Worm (Caenorhabditis elegans) whole organism, late embryonic: Measurements from ENCODE around the gene srw-119.

Experiments
- C38D4.7 ChIP-seq: fragments of 200-800 bp; sonication (Bioruptor generic); optimal IDR thresholded peaks from 2 replicates; lab custom pipeline; 2018; ENCODE audit warnings: mild to moderate bottlenecking, missing genetic modification characterization, moderate library complexity, missing compliant biosample characterization
- F13H6.1 ChIP-seq: sonication (generic microtip); optimal IDR thresholded peaks from 2 replicates; lab custom pipeline; 2016; ENCODE audit warnings: missing genetic modification characterization, missing compliant biosample characterization
- T23F11.4 ChIP-seq: fragments of 200-800 bp; sonication (Bioruptor generic); optimal IDR thresholded peaks from 2 replicates; lab custom pipeline; 2018; ENCODE audit warnings: mild to moderate bottlenecking, missing genetic modification characterization, missing compliant biosample characterization
- Y22D7AL.16 ChIP-seq: sonication (generic microtip); optimal IDR thresholded peaks from 2 replicates; lab custom pipeline; 2016; ENCODE audit warnings: missing genetic modification characterization, missing compliant biosample characterization
- ahr-1 ChIP-seq: sonication (generic microtip); optimal IDR thresholded peaks from 2 replicates; lab custom pipeline; 2016; ENCODE audit warnings: missing genetic modification characterization, missing compliant biosample characterization
- ama-1 ChIP-seq: fragments of 150-350 bp; optimal IDR thresholded peaks from 2 replicates; lab custom pipeline; 2014
- ceh-14 ChIP-seq: sonication (generic microtip); optimal IDR thresholded peaks from 2 replicates; lab custom pipeline; 2016; ENCODE audit warnings: missing genotype, missing genetic modification characterization, missing compliant biosample characterization
- ceh-19 ChIP-seq: fragments of 200-800 bp; sonication (Bioruptor generic); optimal IDR thresholded peaks from 2 replicates; lab custom pipeline; 2018; ENCODE audit warnings: mild to moderate bottlenecking, missing genetic modification characterization, missing compliant biosample characterization
- ceh-24 ChIP-seq: sonication (generic microtip); optimal IDR thresholded peaks from 2 replicates; lab custom pipeline; 2016; ENCODE audit warnings: mild to moderate bottlenecking, missing genetic modification characterization, missing compliant biosample characterization
- ceh-31 ChIP-seq: sonication (generic microtip); optimal IDR thresholded peaks from 2 replicates; lab custom pipeline; 2016; ENCODE audit warnings: missing genetic modification characterization, missing compliant biosample characterization
- ceh-34 ChIP-seq: sonication (generic microtip); optimal IDR thresholded peaks from 2 replicates; lab custom pipeline; 2016; ENCODE audit warnings: mild to moderate bottlenecking, missing genetic modification characterization, missing compliant biosample characterization
- ceh-45 ChIP-seq: fragments of 200-800 bp; sonication (Bioruptor generic); IDR thresholded peaks from 2 replicates; pipeline ENCODE4 v1.3.6; 2022; ENCODE audit warnings: missing genetic modification reagents, missing genetic modification characterization, missing compliant biosample characterization
- ceh-48 ChIP-seq: sonication (generic microtip); optimal IDR thresholded peaks from 2 replicates; lab custom pipeline; 2016; ENCODE audit warnings: missing genetic modification characterization, inconsistent platforms, missing compliant biosample characterization
- ceh-6 ChIP-seq: fragments of 200-800 bp; sonication (Bioruptor generic); optimal IDR thresholded peaks from 2 replicates; lab custom pipeline; 2018; ENCODE audit warnings: mild to moderate bottlenecking, missing genetic modification characterization, missing compliant biosample characterization
- ceh-9 ChIP-seq: sonication (generic microtip); optimal IDR thresholded peaks from 2 replicates; lab custom pipeline; 2016; ENCODE audit warnings: mild to moderate bottlenecking, missing genetic modification characterization, inconsistent platforms, missing compliant biosample characterization
- dmd-4 ChIP-seq: sonication (generic microtip); optimal IDR thresholded peaks from 2 replicates; lab custom pipeline; 2016; ENCODE audit warnings: borderline replicate concordance, missing genetic modification characterization, missing compliant biosample characterization
- dve-1 ChIP-seq: sonication (generic microtip); optimal IDR thresholded peaks from 2 replicates; lab custom pipeline; 2017; ENCODE audit warnings: antibody characterized with exemption, mild to moderate bottlenecking, missing genetic modification characterization, missing compliant biosample characterization
- eyg-1 ChIP-seq: sonication (generic microtip); optimal IDR thresholded peaks from 2 replicates; lab custom pipeline; 2016; ENCODE audit warnings: missing genotype, missing genetic modification characterization, missing compliant biosample characterization
- fkh-6 ChIP-seq: sonication (generic microtip); optimal IDR thresholded peaks from 2 replicates; lab custom pipeline; 2016; ENCODE audit warnings: missing genetic modification characterization, missing compliant biosample characterization
- gmeb-2 ChIP-seq: sonication (generic microtip); optimal IDR thresholded peaks from 2 replicates; lab custom pipeline; 2016; ENCODE audit warnings: missing genetic modification characterization, inconsistent platforms, missing compliant biosample characterization
- hlh-30 ChIP-seq: sonication (generic microtip); optimal IDR thresholded peaks from 2 replicates; lab custom pipeline; 2017; ENCODE audit warnings: antibody characterized with exemption, missing genetic modification characterization, missing compliant biosample characterization; ENCODE audit not compliant: insufficient read depth
- hlh-8 ChIP-seq: sonication (generic microtip); optimal IDR thresholded peaks from 2 replicates; lab custom pipeline; 2016; ENCODE audit warnings: missing genotype, missing genetic modification characterization, missing compliant biosample characterization
- lim-6 ChIP-seq: sonication (generic microtip); optimal IDR thresholded peaks from 2 replicates; lab custom pipeline; 2016; ENCODE audit warnings: missing genetic modification characterization, missing compliant biosample characterization
- npax-4 ChIP-seq: sonication (generic microtip); optimal IDR thresholded peaks from 2 replicates; lab custom pipeline; 2016; ENCODE audit warnings: missing genetic modification characterization, missing compliant biosample characterization
- pag-3 ChIP-seq: sonication (generic microtip); optimal IDR thresholded peaks from 2 replicates; lab custom pipeline; 2016; ENCODE audit warnings: missing compliant biosample characterization, missing genetic modification characterization, borderline replicate concordance
- pat-9 ChIP-seq: fragments of 200-800 bp; sonication (Bioruptor generic); optimal IDR thresholded peaks from 2 replicates; lab custom pipeline; 2018; ENCODE audit warnings: mild to moderate bottlenecking, missing genetic modification characterization, moderate library complexity, missing compliant biosample characterization
- pax-1 ChIP-seq: fragments of 150-350 bp; optimal IDR thresholded peaks from 2 replicates; lab custom pipeline; 2014; ENCODE audit warnings: missing biosample characterization, missing genetic modification characterization
- pha-2 ChIP-seq: sonication (generic microtip); optimal IDR thresholded peaks from 2 replicates; lab custom pipeline; 2017; ENCODE audit warnings: mild to moderate bottlenecking, missing genetic modification characterization, missing compliant biosample characterization
- pqm-1 ChIP-seq: sonication (generic microtip); optimal IDR thresholded peaks from 2 replicates; lab custom pipeline; 2016; ENCODE audit warnings: missing genetic modification characterization, missing compliant biosample characterization
- pros-1 ChIP-seq: fragments of 150-350 bp; optimal IDR thresholded peaks from 2 replicates; lab custom pipeline; 2014; ENCODE audit warnings: missing biosample characterization, missing genetic modification reagents, missing genetic modification characterization
- ref-2 ChIP-seq: sonication (generic microtip); optimal IDR thresholded peaks from 2 replicates; lab custom pipeline; 2016; ENCODE audit warnings: missing genetic modification characterization, missing compliant biosample characterization
- sdc-2 ChIP-seq: sonication (generic microtip); optimal IDR thresholded peaks from 2 replicates; lab custom pipeline; 2016; ENCODE audit warnings: missing genotype, missing genetic modification characterization, missing compliant biosample characterization
- sox-2 ChIP-seq: fragments of 200-800 bp; sonication (Bioruptor generic); IDR thresholded peaks from 2 replicates; pipeline ENCODE4 v1.3.6; 2022; ENCODE audit warnings: missing genetic modification reagents, missing genetic modification characterization, missing compliant biosample characterization
- syd-9 ChIP-seq: sonication (generic microtip); optimal IDR thresholded peaks from 2 replicates; lab custom pipeline; 2016; ENCODE audit warnings: mild to moderate bottlenecking, missing genetic modification characterization, moderate library complexity, missing compliant biosample characterization
- tbx-2 ChIP-seq: sonication (generic microtip); optimal IDR thresholded peaks from 2 replicates; lab custom pipeline; 2016; ENCODE audit warnings: missing genetic modification characterization, missing compliant biosample characterization
- unc-3 ChIP-seq, 2 experiments: fragments of 200-800 bp in 1 of 2; sonication (Bioruptor generic) in 1 of 2; sonication (generic microtip) in 1 of 2; conservative IDR thresholded peaks in 1 of 2; optimal IDR thresholded peaks in 1 of 2; 2 replicates each; pipeline versions ENCODE4 v1.3.6 to Lab custom; 2016 to 2022; ENCODE audit warnings: missing compliant biosample characterization in 2 of 2, missing genetic modification characterization in 2 of 2, missing genetic modification reagents in 1 of 2
- unc-42 ChIP-seq: sonication (generic microtip); optimal IDR thresholded peaks from 2 replicates; lab custom pipeline; 2016; ENCODE audit warnings: missing genotype, missing genetic modification characterization, missing compliant biosample characterization
- zip-5 ChIP-seq: sonication (generic microtip); optimal IDR thresholded peaks from 2 replicates; lab custom pipeline; 2016; ENCODE audit warnings: missing genetic modification characterization, missing compliant biosample characterization
- ztf-16 ChIP-seq: sonication (generic microtip); optimal IDR thresholded peaks from 2 replicates; lab custom pipeline; 2017; ENCODE audit warnings: missing genetic modification characterization, missing compliant biosample characterization

Gene srw-119

DNA sequence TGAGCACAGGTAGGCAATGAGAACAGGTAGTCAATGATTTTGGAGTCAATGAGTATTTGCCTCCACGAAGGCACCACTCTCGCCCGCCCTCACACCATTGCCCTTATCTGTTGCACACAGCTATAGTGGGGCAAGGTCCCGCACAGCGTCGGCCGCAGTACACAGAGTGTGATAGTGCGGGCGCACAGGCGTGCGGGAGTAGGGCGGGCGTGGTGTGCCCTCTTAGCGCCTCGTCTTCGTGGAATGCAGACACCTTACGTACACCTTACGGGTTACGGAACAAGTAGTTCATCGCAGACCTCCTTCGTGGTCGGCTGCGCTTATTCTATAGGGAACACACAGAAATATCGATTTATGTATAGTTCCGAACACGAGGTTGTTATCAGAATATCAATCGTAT is 18.3 kb upstream of the srw-119 start:
- TF ChIP-seq T23F11.4 (GFP tag; lab: Kevin White, UChicago) (no peak), ceh-34 (tag; lab: Kevin White, UChicago) (no peak), ceh-19 (no peak), sox-2 (GFP tag; lab: Robert Waterston, UW) (no peak), ceh-9 (tag; lab: Kevin White, UChicago) (no peak), pag-3 (tag; lab: Kevin White, UChicago) (no peak), pat-9 (tag; lab: Kevin White, UChicago) (no peak), ahr-1 (tag; lab: Kevin White, UChicago) (no peak), hlh-8 (tag; lab: Kevin White, UChicago) (no peak), ceh-24 (tag; lab: Kevin White, UChicago) (no peak), unc-42 (tag; lab: Kevin White, UChicago) (no peak), ceh-45 (no peak), eyg-1 (no peak), pqm-1 (no peak), F13H6.1 (no peak), zip-5 (tag; lab: Kevin White, UChicago) (no peak)

DNA sequence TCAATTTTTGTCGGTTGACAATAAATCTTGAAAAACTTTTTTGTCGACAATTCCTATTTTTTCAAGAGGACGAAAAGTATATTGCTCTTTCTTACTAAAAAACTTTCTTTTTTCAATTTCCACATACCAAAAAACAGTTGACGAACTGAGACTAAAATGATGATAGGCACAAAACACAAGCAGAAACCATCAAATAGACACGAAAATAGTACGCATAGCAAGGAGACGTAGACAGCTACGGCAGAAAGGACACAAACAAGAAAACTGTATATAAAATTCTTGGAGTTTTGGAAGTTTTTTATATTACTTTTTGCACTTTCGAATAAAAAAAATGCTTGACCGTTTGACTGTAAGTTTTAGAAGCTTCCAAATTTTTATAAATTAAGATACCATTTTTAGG is 14.5 kb upstream of the srw-119 start, which contains the start of gene K12D9.1:
K12D9.1 (plus strand) TSS at position 301 of the 400 bp plus-strand sequence.
- no peak for TF ChIP-seq pha-2
- no peak for TF ChIP-seq unc-3 (GFP tag; conservative IDR thresholded peaks at IDR 0.05; lab: Robert Waterston, UW)
- no peak for TF ChIP-seq unc-3 (tag; optimal IDR thresholded peaks at IDR 0.05; lab: Kevin White, UChicago)
- no peak for TF ChIP-seq npax-4 (tag; lab: Kevin White, UChicago)
- no peak for TF ChIP-seq ceh-34 (tag; lab: Kevin White, UChicago)
- TF ChIP-seq pax-1: no peak
- no peak for TF ChIP-seq ceh-19
- TF ChIP-seq pag-3 (tag; lab: Kevin White, UChicago): no peak
- no peak for TF ChIP-seq zip-5 (tag; lab: Kevin White, UChicago)
- TF ChIP-seq tbx-2 (tag; lab: Kevin White, UChicago): no peak
- no peak for TF ChIP-seq lim-6
- no peak for TF ChIP-seq syd-9 (tag; lab: Kevin White, UChicago)
- no peak for TF ChIP-seq hlh-30 (tag; lab: Kevin White, UChicago)
- TF ChIP-seq, all 69 proteins: peak for 0

DNA sequence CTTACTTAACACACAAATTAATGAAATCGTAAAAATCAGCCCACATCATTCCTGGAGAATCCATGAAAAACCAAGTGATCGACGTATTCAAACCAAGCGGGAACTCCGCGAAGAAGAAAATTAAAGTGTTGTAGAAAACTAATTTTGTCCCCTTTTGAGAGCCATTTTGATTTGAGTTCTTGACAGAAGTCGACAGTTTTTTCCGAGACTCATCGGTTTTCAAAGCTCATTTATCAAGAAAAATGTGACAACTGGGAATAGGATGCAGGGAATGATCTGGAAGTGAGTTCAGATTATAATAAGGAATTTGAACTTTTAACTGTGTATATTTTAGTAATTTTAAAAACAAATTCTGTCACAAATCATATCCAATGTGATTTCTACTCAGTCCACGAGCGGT is 11.8 kb upstream of the srw-119 start, which contains the start of gene srw-135:
srw-135 (minus strand) TSS at position 101 of the 400 bp plus-strand sequence.
- no peak for TF ChIP-seq pha-2
- no peak for TF ChIP-seq gmeb-2 (tag; lab: Kevin White, UChicago)
- no peak for TF ChIP-seq ama-1 (lab: Kevin White, UChicago)
- no peak for TF ChIP-seq ceh-48
- TF ChIP-seq unc-42 (tag; lab: Kevin White, UChicago): no peak
- no peak for TF ChIP-seq pros-1 (tag; lab: Kevin White, UChicago)
- TF ChIP-seq dmd-4 (tag; lab: Kevin White, UChicago): no peak
- no peak for TF ChIP-seq ceh-14 (tag; lab: Kevin White, UChicago)
- no peak for TF ChIP-seq eyg-1

DNA sequence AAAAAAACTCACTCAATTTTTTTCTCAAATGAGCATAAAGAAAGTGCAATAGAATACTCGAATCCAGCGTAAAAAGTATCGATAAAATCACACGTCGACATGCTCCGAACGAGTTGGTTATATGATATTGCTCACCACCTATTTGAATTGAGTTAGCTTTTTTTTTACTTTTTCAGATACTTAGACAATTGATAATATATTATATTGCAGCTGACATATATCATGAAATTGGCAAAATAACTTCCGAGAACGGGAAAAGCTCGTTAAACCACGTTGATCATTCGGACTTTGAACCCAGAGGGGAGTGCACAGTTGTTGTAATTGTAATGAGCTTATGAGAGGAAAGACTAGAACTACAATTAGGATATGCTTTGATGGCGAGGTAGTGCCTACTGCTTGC is 10.8 kb upstream of the srw-119 start, which contains the start of gene srw-136:
srw-136 (minus strand) TSS at position 101 of the 400 bp plus-strand sequence.
- no peak for TF ChIP-seq ceh-19
- TF ChIP-seq ceh-45: no peak
- TF ChIP-seq dve-1 (tag; lab: Kevin White, UChicago): no peak
- TF ChIP-seq ceh-31: no peak

DNA sequence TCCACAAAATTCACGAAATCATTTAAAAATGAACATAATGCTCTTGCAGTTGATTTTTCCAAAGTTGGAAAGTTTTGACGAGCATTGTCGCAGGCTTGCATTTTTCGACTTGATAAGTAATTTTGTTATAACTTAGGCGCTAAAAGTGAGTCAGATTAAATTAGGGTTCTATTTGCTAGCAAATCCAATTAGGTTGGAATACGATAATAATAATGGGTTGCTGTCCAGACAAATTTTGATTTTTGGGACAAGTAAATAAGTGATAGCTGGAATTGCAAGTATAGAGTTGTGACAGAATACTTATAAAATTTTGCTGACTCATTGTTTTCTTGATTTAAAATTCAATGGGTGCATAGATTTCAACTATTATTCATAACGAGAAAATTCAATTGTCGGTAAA is 6.3 kb upstream of the srw-119 start, which contains the start of gene srw-112:
srw-112 (minus strand) TSS at position 101 of the 400 bp plus-strand sequence.
- TF ChIP-seq ceh-6 (GFP tag; lab: Kevin White, UChicago): no peak
- TF ChIP-seq dmd-4 (tag; lab: Kevin White, UChicago): no peak
- no peak for TF ChIP-seq ztf-16 (tag; lab: Kevin White, UChicago)
- no peak for TF ChIP-seq F13H6.1
- no peak for TF ChIP-seq sox-2 (GFP tag; lab: Robert Waterston, UW)
- no peak for TF ChIP-seq ahr-1 (tag; lab: Kevin White, UChicago)
- no peak for TF ChIP-seq hlh-8 (tag; lab: Kevin White, UChicago)
- TF ChIP-seq zip-5 (tag; lab: Kevin White, UChicago): no peak
- TF ChIP-seq ceh-19: no peak
- TF ChIP-seq ceh-9 (tag; lab: Kevin White, UChicago): no peak
- no peak for TF ChIP-seq npax-4 (tag; lab: Kevin White, UChicago)
- no peak for TF ChIP-seq Y22D7AL.16 (tag; lab: Kevin White, UChicago)
- no peak for TF ChIP-seq hlh-30 (tag; lab: Kevin White, UChicago)
- TF ChIP-seq ref-2 (tag; lab: Kevin White, UChicago): no peak
- TF ChIP-seq C38D4.7 (GFP tag; lab: Kevin White, UChicago): no peak
- no peak for TF ChIP-seq unc-42 (tag; lab: Kevin White, UChicago)
- no peak for TF ChIP-seq pag-3 (tag; lab: Kevin White, UChicago)
- TF ChIP-seq sdc-2 (tag; lab: Kevin White, UChicago): no peak
- TF ChIP-seq fkh-6 (tag; lab: Kevin White, UChicago): no peak
- TF ChIP-seq ceh-48: no peak
